Fruit fly (Drosophila melanogaster): Measurements from ENCODE around the gene bru2.

bru2 gene

DNA sequence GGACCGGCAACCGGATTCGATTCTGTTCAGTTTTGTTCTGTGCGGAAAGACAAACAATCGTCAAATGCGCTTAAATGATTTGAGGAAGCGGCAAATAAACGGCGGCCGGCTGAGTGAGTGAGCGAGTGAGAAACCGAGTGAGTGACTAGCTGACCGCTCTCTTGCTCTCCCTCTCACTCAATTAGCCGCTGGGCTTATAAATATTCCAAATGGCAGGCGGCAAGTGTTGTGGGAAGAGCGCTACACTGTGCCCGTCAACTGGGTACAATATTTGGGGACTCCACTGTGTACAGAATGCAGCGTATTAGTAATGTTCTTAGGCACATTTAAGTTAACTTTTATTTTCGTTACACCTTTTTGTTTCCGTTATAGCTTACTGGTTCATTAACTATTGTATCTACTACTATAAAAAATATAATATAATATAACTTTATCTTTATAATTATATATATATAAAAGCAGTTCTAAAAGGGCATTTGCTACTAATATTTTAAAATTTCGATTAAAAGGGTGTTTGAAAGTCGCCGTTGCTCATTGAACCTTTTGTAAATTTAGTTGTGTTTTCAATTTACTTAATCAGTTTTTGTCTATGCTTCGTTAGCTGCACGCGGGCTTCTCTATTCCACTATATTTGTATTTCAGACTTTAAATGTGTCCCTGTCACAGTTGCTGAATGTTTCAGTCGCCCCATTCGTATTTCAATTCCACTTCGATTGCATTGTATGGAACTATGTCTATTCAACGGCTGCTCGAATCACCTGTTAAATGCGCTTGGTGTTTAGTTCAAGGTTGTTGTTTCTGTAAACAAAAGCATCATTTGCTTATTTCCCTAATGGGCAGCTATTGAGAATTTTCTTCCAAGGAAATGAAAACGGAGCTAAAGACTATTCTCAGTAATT lies 78.0 kb downstream of the bru2 start (continued):
- TF ChIP-seq tgo (GFP tag; IDR thresholded peaks at IDR 0.05): 0 out of 3 replicates have a peak, but pooled peaks have one; percentile 20
- no peak for TF ChIP-seq CG2120 (GFP tag; optimal IDR thresholded peaks at IDR 0.05)
- TF ChIP-seq zfh2 (GFP tag; optimal IDR thresholded peaks at IDR 0.05): no peak
- TF ChIP-seq CG13775 (GFP tag; optimal IDR thresholded peaks at IDR 0.05): no peak
- TF ChIP-seq gce (GFP tag; IDR thresholded peaks at IDR 0.05): no peak
- TF ChIP-seq CG17385 (GFP tag; optimal IDR thresholded peaks at IDR 0.05): no peak
- no peak for TF ChIP-seq Myb (GFP tag; optimal IDR thresholded peaks at IDR 0.05)
- TF ChIP-seq tll (GFP tag; optimal IDR thresholded peaks at IDR 0.05): no peak
- no peak for TF ChIP-seq Dek (tag; optimal IDR thresholded peaks at IDR 0.05)
- no peak for TF ChIP-seq chn (GFP tag; optimal IDR thresholded peaks at IDR 0.05)
- no peak for TF ChIP-seq fu2 (GFP tag; optimal IDR thresholded peaks at IDR 0.05)
- TF ChIP-seq croc (GFP tag; conservative IDR thresholded peaks at IDR 0.05): no peak
- TF ChIP-seq Hmr (GFP tag; optimal IDR thresholded peaks at IDR 0.05): no peak
- no peak for TF ChIP-seq CG13894 (tag; optimal IDR thresholded peaks at IDR 0.05)
- no peak for TF ChIP-seq Mrtf (GFP tag; IDR thresholded peaks at IDR 0.05)
- TF ChIP-seq hth (optimal IDR thresholded peaks at IDR 0.05): no peak
- peak; percentile 11 for TF ChIP-seq Blimp-1 (GFP tag; optimal IDR thresholded peaks at IDR 0.05)
- no peak for TF ChIP-seq Ada2b (GFP tag; IDR thresholded peaks at IDR 0.05)
- TF ChIP-seq trem (tag; optimal IDR thresholded peaks at IDR 0.05): no peak
- TF ChIP-seq psq (GFP tag; optimal IDR thresholded peaks at IDR 0.05): no peak
- TF ChIP-seq pita (GFP tag; optimal IDR thresholded peaks at IDR 0.05): no peak
- TF ChIP-seq Nf-YA (GFP tag; IDR thresholded peaks at IDR 0.05): no peak
- no peak for TF ChIP-seq CG34422 (GFP tag; IDR thresholded peaks at IDR 0.05)
- TF ChIP-seq Trl (optimal IDR thresholded peaks at IDR 0.05): peak; percentile 63 to 67
- no peak for TF ChIP-seq Trl (GFP tag; optimal IDR thresholded peaks at IDR 0.05)
- TF ChIP-seq NK7.1 (GFP tag; optimal IDR thresholded peaks at IDR 0.05): no peak
- TF ChIP-seq H15 (GFP tag; IDR thresholded peaks at IDR 0.05): no peak
- TF ChIP-seq otp (GFP tag; IDR thresholded peaks at IDR 0.05): no peak
- no peak for TF ChIP-seq gro (GFP tag; optimal IDR thresholded peaks at IDR 0.05)
- no peak for TF ChIP-seq disco-r (GFP tag; optimal IDR thresholded peaks at IDR 0.05)
- no peak for TF ChIP-seq CG9437 (GFP tag; optimal IDR thresholded peaks at IDR 0.05)
- TF ChIP-seq mld (GFP tag; IDR thresholded peaks at IDR 0.05; ENCODE audit: partially characterized antibody): no peak; the same call in 2 of the 3 replicates
- TF ChIP-seq CG13123 (GFP tag; optimal IDR thresholded peaks at IDR 0.05): no peak
- TF ChIP-seq lola (GFP tag; optimal IDR thresholded peaks at IDR 0.05): no peak
- peak; percentile 35 for TF ChIP-seq dmrt99B (tag; optimal IDR thresholded peaks at IDR 0.05)
- no peak for TF ChIP-seq Hr3 (GFP tag; optimal IDR thresholded peaks at IDR 0.05)
- no peak for TF ChIP-seq CG11723 (GFP tag; optimal IDR thresholded peaks at IDR 0.05)
- no peak for TF ChIP-seq jing (GFP tag; optimal IDR thresholded peaks at IDR 0.05)
- no peak for TF ChIP-seq CG16815 (GFP tag; optimal IDR thresholded peaks at IDR 0.05)
- no peak for TF ChIP-seq Bgb (GFP tag; IDR thresholded peaks at IDR 0.05; ENCODE audit: partially characterized antibody)
- no peak for TF ChIP-seq maf-S (GFP tag; optimal IDR thresholded peaks at IDR 0.05)
- no peak for TF ChIP-seq gfzf (GFP tag; optimal IDR thresholded peaks at IDR 0.05)
- no peak for TF ChIP-seq Taf1 (GFP tag; IDR thresholded peaks at IDR 0.05)
- no peak for TF ChIP-seq so (GFP tag; IDR thresholded peaks at IDR 0.05)
- TF ChIP-seq exex (tag; optimal IDR thresholded peaks at IDR 0.05): no peak
- TF ChIP-seq stc (GFP tag; IDR thresholded peaks at IDR 0.05): peak; percentile 26; the same call in 1 of the 2 replicates
- no peak for TF ChIP-seq CG2875 (GFP tag; optimal IDR thresholded peaks at IDR 0.05)
- no peak for TF ChIP-seq CG18011 (GFP tag; optimal IDR thresholded peaks at IDR 0.05)
- TF ChIP-seq CG32532 (GFP tag; IDR thresholded peaks at IDR 0.05): peak; percentile 44
- no peak for TF ChIP-seq dan (GFP tag; IDR thresholded peaks at IDR 0.05)

All from whole organism, embryonic.